Worm (Caenorhabditis elegans) whole organism, mixed stage, embryonic: Measurements from ENCODE around the gene F58F9.4.

ENCODE experiments used
- elt-1 ChIP-seq: sonication (generic microtip); optimal IDR thresholded peaks from 2 replicates; lab custom pipeline; 2017; ENCODE audit warnings: missing genetic modification characterization, mild to moderate bottlenecking, missing compliant biosample characterization, antibody characterized with exemption, moderate library complexity, borderline replicate concordance; ENCODE audit not compliant: insufficient read depth
- lsy-2 ChIP-seq: fragments of 150-350 bp; optimal IDR thresholded peaks from 2 replicates; lab custom pipeline; 2014; ENCODE audit warnings: missing biosample characterization, missing genetic modification characterization
- nhr-237 ChIP-seq: fragments of 150-350 bp; optimal IDR thresholded peaks from 2 replicates; lab custom pipeline; 2014; ENCODE audit warnings: missing biosample characterization, missing genetic modification characterization
- nhr-28 ChIP-seq: fragments of 150-350 bp; optimal IDR thresholded peaks from 2 replicates; lab custom pipeline; 2014; ENCODE audit warnings: missing biosample characterization, missing genetic modification characterization
- pha-4 ChIP-seq: fragments of 150-350 bp; optimal IDR thresholded peaks from 2 replicates; lab custom pipeline; 2018; ENCODE audit warnings: missing biosample characterization, missing genetic modification reagents, missing genetic modification characterization
- unc-39 ChIP-seq: fragments of 150-350 bp; optimal IDR thresholded peaks from 2 replicates; lab custom pipeline; 2014; ENCODE audit warnings: missing biosample characterization, missing genetic modification characterization
- unc-62 ChIP-seq: fragments of 150-350 bp; optimal IDR thresholded peaks from 2 replicates; lab custom pipeline; 2014; ENCODE audit warnings: missing biosample characterization, missing genetic modification reagents, missing genetic modification characterization
- ztf-11 ChIP-seq: fragments of 150-350 bp; optimal IDR thresholded peaks from 2 replicates; lab custom pipeline; 2014; ENCODE audit warnings: missing biosample characterization, missing genetic modification characterization

- no peak for TF ChIP-seq nhr-237 (tag; lab: Kevin White, UChicago)
- no peak for TF ChIP-seq nhr-28 (tag; lab: Kevin White, UChicago)
- TF ChIP-seq pha-4 (tag; lab: Kevin White, UChicago) = no peak
- no peak for TF ChIP-seq lsy-2
- TF ChIP-seq ztf-11 (tag; lab: Kevin White, UChicago) = no peak
- TF ChIP-seq unc-62 (GFP tag; lab: Kevin White, UChicago) = no peak
- no peak for TF ChIP-seq elt-1 (tag; lab: Kevin White, UChicago)
- TF ChIP-seq unc-39 (tag; lab: Kevin White, UChicago) = no peak
Measured at ce11 chrIV:6201769-6202168, 29.1 kb upstream of the F58F9.4 start, which contains the start of gene tkr-2.
